Fruit fly (Drosophila melanogaster): ENCODE data around the gene CG13907.
A peak's percentile ranks its signal among the peaks of the same experiment; 100 is the strongest.

CG13907 gene

DNA sequence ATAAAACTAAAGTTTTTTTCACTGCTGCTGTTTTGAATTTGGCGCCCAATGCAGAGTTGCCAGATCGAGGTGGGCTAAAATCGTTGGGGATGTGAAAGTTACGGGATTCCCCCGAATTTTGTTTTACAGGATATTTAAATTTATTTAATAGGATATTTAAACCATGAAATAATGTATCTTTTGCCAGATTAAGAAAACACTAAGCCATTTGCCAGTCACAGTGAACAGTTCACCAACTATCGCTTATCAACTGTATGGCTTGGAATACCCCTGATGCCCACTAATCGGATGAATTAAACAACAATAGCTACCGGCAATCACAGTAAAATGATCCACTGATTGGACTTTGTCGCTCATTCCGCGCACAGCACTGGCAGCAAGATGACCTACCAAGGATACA, 30.8 kb downstream of the CG13907 start, which contains the start of gene Dci (continued):
- TF ChIP-seq acj6 (GFP tag; optimal IDR thresholded peaks at IDR 0.05) (peak; percentile 66), pdm3 (GFP tag; optimal IDR thresholded peaks at IDR 0.05) (peak; percentile 68), CG11762 (GFP tag; optimal IDR thresholded peaks at IDR 0.05; ENCODE audit: insufficient read depth) (peak; percentile 40), net (GFP tag; optimal IDR thresholded peaks at IDR 0.05) (no peak), Eip78C (GFP tag) (peak; percentile 88), CG6276 (GFP tag; optimal IDR thresholded peaks at IDR 0.05) (no peak), cyc (GFP tag; optimal IDR thresholded peaks at IDR 0.05) (peak; percentile 71), vri (GFP tag; optimal IDR thresholded peaks at IDR 0.05) (no peak), dac (GFP tag; optimal IDR thresholded peaks at IDR 0.05) (peak; percentile 5), spab (GFP tag; optimal IDR thresholded peaks at IDR 0.05) (no peak), dsx (GFP tag; optimal IDR thresholded peaks at IDR 0.05; ENCODE audit: poor library complexity, severe bottlenecking) (peak; percentile 56), Gug (GFP tag; IDR thresholded peaks at IDR 0.05) (no peak), Ets21C (GFP tag; optimal IDR thresholded peaks at IDR 0.05) (peak; percentile 69), Hr4 (GFP tag; optimal IDR thresholded peaks at IDR 0.05) (no peak), Sox14 (GFP tag; optimal IDR thresholded peaks at IDR 0.05) (peak; percentile 77), CG9139 (GFP tag; optimal IDR thresholded peaks at IDR 0.05) (no peak)

DNA sequence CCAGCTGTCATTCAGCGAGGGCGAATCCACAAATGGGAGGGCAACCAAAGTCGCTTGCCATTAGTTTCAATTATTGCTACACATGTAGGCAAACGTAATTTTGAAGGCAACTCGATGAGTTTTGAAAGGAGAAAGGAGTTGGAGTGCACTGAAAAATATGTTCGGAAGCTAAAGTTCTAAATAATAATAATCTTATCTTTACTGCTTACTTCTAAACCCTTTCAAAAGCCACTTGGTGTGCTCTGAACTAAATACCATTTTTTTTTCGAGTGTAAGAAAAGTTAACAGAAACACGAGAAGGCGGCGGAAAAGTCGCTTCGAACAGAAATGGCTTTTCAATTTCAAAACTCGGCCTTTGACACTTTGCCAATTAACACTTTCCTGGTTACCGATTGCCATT, 38.2 kb downstream of the CG13907 start, which contains the start of gene Cep290:
TSS of gene Cep290 (plus strand) at position 301 of the 400 bp plus-strand sequence.
- TF ChIP-seq achi (GFP tag; optimal IDR thresholded peaks at IDR 0.05) (no peak), Sox102F (GFP tag; optimal IDR thresholded peaks at IDR 0.05) (no peak), Smox (GFP tag; optimal IDR thresholded peaks at IDR 0.05) (no peak), Lpt (GFP tag; optimal IDR thresholded peaks at IDR 0.05) (no peak), Gug (GFP tag; IDR thresholded peaks at IDR 0.05) (no peak), Sox15 (GFP tag; optimal IDR thresholded peaks at IDR 0.05) (no peak), CG6854 (GFP tag; optimal IDR thresholded peaks at IDR 0.05) (no peak), CG4318 (GFP tag; optimal IDR thresholded peaks at IDR 0.05) (no peak), dsx (GFP tag; optimal IDR thresholded peaks at IDR 0.05; ENCODE audit: poor library complexity, severe bottlenecking) (no peak), CG1621 (tag; optimal IDR thresholded peaks at IDR 0.05) (no peak), fd85E (GFP tag; optimal IDR thresholded peaks at IDR 0.05) (no peak), fd59A (GFP tag; optimal IDR thresholded peaks at IDR 0.05) (no peak), OdsH (GFP tag; optimal IDR thresholded peaks at IDR 0.05) (no peak), eg (GFP tag; IDR thresholded peaks at IDR 0.05) (no peak), Eip93F (GFP tag; optimal IDR thresholded peaks at IDR 0.05) (no peak), Hr4 (GFP tag; optimal IDR thresholded peaks at IDR 0.05) (no peak), Eip78C (GFP tag) (no peak), ss (GFP tag; optimal IDR thresholded peaks at IDR 0.05) (no peak), CG6276 (GFP tag; optimal IDR thresholded peaks at IDR 0.05) (no peak), CG6808 (GFP tag; optimal IDR thresholded peaks at IDR 0.05) (no peak)

DNA sequence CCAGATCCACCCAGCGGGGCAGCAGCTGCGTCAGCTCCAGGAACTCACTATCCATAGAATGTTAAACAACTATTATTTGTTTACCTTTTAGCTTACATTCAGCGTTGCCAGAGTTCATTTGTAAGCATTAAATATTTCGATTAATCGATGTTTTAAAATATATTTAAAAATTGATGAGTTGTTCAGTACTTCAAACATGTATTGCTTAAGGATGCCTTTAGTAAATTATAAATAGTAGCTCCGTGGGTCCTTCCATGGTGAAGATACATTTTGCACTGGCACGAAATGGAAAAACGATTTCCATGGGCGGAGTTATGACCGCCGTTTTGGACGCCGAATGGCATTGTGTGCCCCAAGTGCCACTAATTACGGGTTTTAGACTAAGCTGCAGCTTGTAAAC, 40.6 kb downstream of the CG13907 start, which contains the start of the genes JMJD5 and Gr61a:
TSS of gene JMJD5 (minus strand) at position 101 of the 400 bp plus-strand sequence.
TSS of gene Gr61a (plus strand) at position 192 of the 400 bp plus-strand sequence.
- TF ChIP-seq spab (GFP tag; optimal IDR thresholded peaks at IDR 0.05) (no peak), CG7368 (GFP tag; optimal IDR thresholded peaks at IDR 0.05) (no peak)

DNA sequence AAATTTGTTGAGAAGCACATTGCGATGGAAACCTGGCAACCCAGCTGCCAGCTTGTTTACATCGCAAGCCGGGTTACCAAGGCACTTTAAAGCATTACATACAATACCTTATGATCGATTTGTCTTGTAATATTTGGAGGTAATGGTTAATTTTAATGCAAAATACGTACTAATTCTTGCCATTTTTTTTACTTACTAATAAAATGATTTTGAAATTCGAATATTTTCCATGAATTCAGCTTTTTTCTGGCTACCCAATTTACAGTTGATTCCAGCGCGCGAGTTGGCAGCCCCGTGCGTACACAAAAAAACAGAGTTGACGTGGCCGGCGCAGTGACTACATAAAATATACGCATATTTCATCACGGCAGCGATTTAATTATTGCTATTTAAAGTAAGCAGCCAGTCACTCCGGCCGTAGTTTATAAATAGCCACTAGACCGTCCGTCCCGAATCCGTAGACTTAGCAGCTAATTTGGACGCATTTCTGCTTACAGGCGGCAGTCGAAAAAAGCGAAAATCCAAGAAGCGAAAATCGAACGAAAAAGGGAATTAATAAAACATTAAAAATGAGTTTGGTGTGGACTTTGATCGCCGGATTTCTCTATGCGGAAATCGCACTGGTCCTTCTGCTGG, 44.1 kb downstream of the CG13907 start, which contains the start of the genes CG13901 and CG13887:
TSS of gene CG13901 (minus strand) at position 270 of the 636 bp plus-strand sequence.
TSS of gene CG13887 (plus strand) at position 310 of the 636 bp plus-strand sequence.
- no peak for TF ChIP-seq CG4318 (GFP tag; optimal IDR thresholded peaks at IDR 0.05)
- peak; percentile 94 for TF ChIP-seq Hr39 (GFP tag; optimal IDR thresholded peaks at IDR 0.05)
- peak; percentile 89 for TF ChIP-seq CG32006 (GFP tag; optimal IDR thresholded peaks at IDR 0.05)
- TF ChIP-seq Ets96B (tag; optimal IDR thresholded peaks at IDR 0.05), result peak; percentile 84
- TF ChIP-seq CG3919 (GFP tag; optimal IDR thresholded peaks at IDR 0.05), result peak; percentile 90
- peak; percentile 85 for TF ChIP-seq CG8632 (GFP tag; optimal IDR thresholded peaks at IDR 0.05)
- peak; percentile 82 for TF ChIP-seq Gug (GFP tag; IDR thresholded peaks at IDR 0.05)
- TF ChIP-seq CG6276 (GFP tag; optimal IDR thresholded peaks at IDR 0.05), result peak; percentile 33
- TF ChIP-seq Smox (GFP tag; optimal IDR thresholded peaks at IDR 0.05), result no peak
- TF ChIP-seq CG15336 (GFP tag; IDR thresholded peaks at IDR 0.05), result peak; percentile 72
- TF ChIP-seq CG8119 (GFP tag; IDR thresholded peaks at IDR 0.05), result peak; percentile 80
- no peak for TF ChIP-seq Sox102F (GFP tag; optimal IDR thresholded peaks at IDR 0.05)
- TF ChIP-seq CG10669 (GFP tag; optimal IDR thresholded peaks at IDR 0.05), result peak; percentile 82
- peak; percentile 90 for TF ChIP-seq CG34406 (GFP tag; optimal IDR thresholded peaks at IDR 0.05)
- peak; percentile 38 to 71 for TF ChIP-seq ss (GFP tag; optimal IDR thresholded peaks at IDR 0.05)
- no peak for TF ChIP-seq svp (GFP tag)
- TF ChIP-seq Hr4 (GFP tag; optimal IDR thresholded peaks at IDR 0.05), result peak; percentile 94
- peak; percentile 89 for TF ChIP-seq topi (GFP tag; optimal IDR thresholded peaks at IDR 0.05)
- peak; percentile 88 for TF ChIP-seq CG3032 (tag; optimal IDR thresholded peaks at IDR 0.05)
- TF ChIP-seq CG1621 (tag; optimal IDR thresholded peaks at IDR 0.05), result peak; percentile 76
- peak; percentile 25 for TF ChIP-seq fd85E (GFP tag; optimal IDR thresholded peaks at IDR 0.05)
- TF ChIP-seq OdsH (GFP tag; optimal IDR thresholded peaks at IDR 0.05), result peak; percentile 93
- peak; percentile 90 for TF ChIP-seq Eip78C (GFP tag)
- peak; percentile 85 for TF ChIP-seq CG6808 (GFP tag; optimal IDR thresholded peaks at IDR 0.05)
